Fruit fly (Drosophila melanogaster) Kc167 (cell line): ENCODE results near the gene hth.

Experiments used
- h ChIP-seq: fragments of >200 bp; optimal IDR thresholded peaks from 3 replicates; lab custom pipeline; 2018; ENCODE audit warnings: missing external identifiers
- ttk ChIP-seq: sonication (Bioruptor generic); optimal IDR thresholded peaks from 2 replicates; lab custom pipeline; 2017; ENCODE audit warnings: missing external identifiers

- TF ChIP-seq h (lab: Kevin White, UChicago), result no peak
- TF ChIP-seq ttk, result no peak
Measured at dm6 chr3R:10640552-10641266, 1.3 kb upstream of the hth start.
